Worm (Caenorhabditis elegans) whole organism, L1 larva: Measurements from ENCODE around the gene nars-2.

Source experiments
- C34B4.2 ChIP-seq: sonication (generic microtip); optimal IDR thresholded peaks from 2 replicates; lab custom pipeline; 2017; ENCODE audit warnings: mild to moderate bottlenecking, missing genetic modification characterization, missing compliant biosample characterization
- F16B12.6 ChIP-seq: fragments of 150-350 bp; optimal IDR thresholded peaks from 2 replicates; lab custom pipeline; 2014; ENCODE audit warnings: missing biosample characterization, missing genetic modification characterization
- aha-1 ChIP-seq: fragments of 150-350 bp; optimal IDR thresholded peaks from 2 replicates; lab custom pipeline; 2014; ENCODE audit warnings: missing biosample characterization, missing genetic modification characterization
- ceh-88 ChIP-seq: fragments of 200-800 bp; sonication (Bioruptor generic); IDR thresholded peaks from 2 replicates; pipeline ENCODE4 v1.3.6; 2022; ENCODE audit warnings: missing genetic modification characterization, missing compliant biosample characterization
- ceh-90 ChIP-seq: sonication (generic microtip); optimal IDR thresholded peaks from 2 replicates; lab custom pipeline; 2016; ENCODE audit warnings: missing genetic modification characterization, missing compliant biosample characterization
- ces-1 ChIP-seq: fragments of 150-350 bp; optimal IDR thresholded peaks from 2 replicates; lab custom pipeline; 2014; ENCODE audit warnings: missing biosample characterization, missing genetic modification reagents, missing genetic modification characterization
- dpl-1 ChIP-seq, 3 experiments: fragments of 150-350 bp in 2 of 3; sonication (generic microtip) in 1 of 3; optimal IDR thresholded peaks; 2 replicates each; lab custom pipeline; 2014 to 2017; ENCODE audit warnings: missing biosample characterization in 3 of 3, missing genetic modification characterization in 3 of 3, missing genetic modification reagents in 3 of 3
- dsc-1 ChIP-seq: sonication (generic microtip); optimal IDR thresholded peaks from 2 replicates; lab custom pipeline; 2016; ENCODE audit warnings: mild to moderate bottlenecking, missing genetic modification characterization, missing compliant biosample characterization
- efl-1 ChIP-seq, 4 experiments: fragments of 150-350 bp; optimal IDR thresholded peaks in 3 of 4; peaks in 1 of 4; 1 replicate in 1 of 4; 2 replicates in 3 of 4; lab custom pipeline; 2014; ENCODE audit warnings: missing biosample characterization in 2 of 4, missing genetic modification characterization in 2 of 4, missing genetic modification reagents in 2 of 4
- egl-13 ChIP-seq: sonication (generic microtip); optimal IDR thresholded peaks from 2 replicates; lab custom pipeline; 2016; ENCODE audit warnings: missing genotype, missing genetic modification reagents, missing genetic modification characterization, missing compliant biosample characterization
- egl-27 ChIP-seq, 2 experiments: fragments of 150-350 bp in 1 of 2; sonication (generic microtip); optimal IDR thresholded peaks; 3 replicates each; lab custom pipeline; 2017 to 2018; ENCODE audit warnings: missing biosample characterization in 2 of 2, missing genetic modification characterization in 2 of 2, missing genetic modification reagents in 2 of 2
- elt-2 ChIP-seq: sonication (generic microtip); optimal IDR thresholded peaks from 2 replicates; lab custom pipeline; 2016; ENCODE audit warnings: missing genetic modification characterization, mild to moderate bottlenecking, inconsistent platforms, missing compliant biosample characterization, missing genetic modification reagents
- elt-3 ChIP-seq, 6 experiments: fragments of 150-350 bp in 1 of 6; sonication (generic microtip); optimal IDR thresholded peaks; 2 replicates each; lab custom pipeline; 2017 to 2018; ENCODE audit warnings: missing biosample characterization in 6 of 6, missing genetic modification characterization in 6 of 6, inconsistent platforms in 1 of 6
- fkh-4 ChIP-seq: sonication (generic microtip); optimal IDR thresholded peaks from 2 replicates; lab custom pipeline; 2016; ENCODE audit warnings: missing compliant biosample characterization, missing genetic modification characterization, borderline replicate concordance
- fkh-8 ChIP-seq: sonication (generic microtip); optimal IDR thresholded peaks from 2 replicates; lab custom pipeline; 2016; ENCODE audit warnings: mild to moderate bottlenecking, missing genetic modification characterization, missing compliant biosample characterization
- fos-1 ChIP-seq: fragments of 150-350 bp; optimal IDR thresholded peaks from 2 replicates; lab custom pipeline; 2014; ENCODE audit warnings: missing biosample characterization, missing genetic modification characterization
- hlh-17 ChIP-seq: fragments of 200-800 bp; sonication (Bioruptor generic); optimal IDR thresholded peaks from 2 replicates; lab custom pipeline; 2018; ENCODE audit warnings: missing genetic modification characterization, mild to moderate bottlenecking, missing compliant biosample characterization, moderate library complexity, borderline replicate concordance
- hpl-2 ChIP-seq: fragments of 150-350 bp; optimal IDR thresholded peaks from 2 replicates; lab custom pipeline; 2014; ENCODE audit warnings: missing biosample characterization, missing genetic modification reagents, missing genetic modification characterization
- lin-13 ChIP-seq: fragments of 150-350 bp; optimal IDR thresholded peaks from 2 replicates; lab custom pipeline; 2014; ENCODE audit warnings: missing biosample characterization, missing genetic modification reagents, missing genetic modification characterization
- lin-14 ChIP-seq: fragments of 200-800 bp; sonication (Bioruptor generic); optimal IDR thresholded peaks from 2 replicates; lab custom pipeline; 2018; ENCODE audit warnings: mild to moderate bottlenecking, missing genetic modification characterization, moderate library complexity, missing compliant biosample characterization
- lin-35 ChIP-seq, 2 experiments: fragments of 150-350 bp; optimal IDR thresholded peaks; 2 replicates each; lab custom pipeline; 2014; ENCODE audit warnings: missing biosample characterization in 2 of 2, missing genetic modification characterization in 2 of 2, missing genetic modification reagents in 2 of 2
- lin-39 ChIP-seq: fragments of 150-350 bp; optimal IDR thresholded peaks from 2 replicates; lab custom pipeline; 2014; ENCODE audit warnings: missing biosample characterization, missing genetic modification reagents, missing genetic modification characterization
- lir-3 ChIP-seq: sonication (generic microtip); optimal IDR thresholded peaks from 2 replicates; lab custom pipeline; 2016; ENCODE audit warnings: mild to moderate bottlenecking, missing genetic modification characterization, moderate library complexity, missing compliant biosample characterization; ENCODE audit not compliant: poor library complexity
- mab-9 ChIP-seq: fragments of 200-800 bp; sonication (Bioruptor generic); IDR thresholded peaks from 2 replicates; pipeline ENCODE4 v1.3.6; 2022; ENCODE audit warnings: missing genetic modification reagents, missing genetic modification characterization, missing compliant biosample characterization
- mef-2 ChIP-seq: fragments of 150-350 bp; optimal IDR thresholded peaks from 2 replicates; lab custom pipeline; 2014; ENCODE audit warnings: missing biosample characterization, missing genetic modification characterization
- mep-1 ChIP-seq: fragments of 150-350 bp; optimal IDR thresholded peaks from 2 replicates; lab custom pipeline; 2014; ENCODE audit warnings: missing biosample characterization, missing genetic modification characterization
- nhr-11 ChIP-seq: fragments of 150-350 bp; optimal IDR thresholded peaks from 2 replicates; lab custom pipeline; 2014; ENCODE audit warnings: missing biosample characterization, missing genetic modification characterization
- nhr-19 ChIP-seq: fragments of 200-800 bp; sonication (Bioruptor generic); conservative IDR thresholded peaks from 2 replicates; pipeline ENCODE4 v1.3.6; 2022; ENCODE audit warnings: missing genetic modification characterization, missing compliant biosample characterization
- nhr-28 ChIP-seq: fragments of 150-350 bp; optimal IDR thresholded peaks from 2 replicates; lab custom pipeline; 2014; ENCODE audit warnings: missing biosample characterization, missing genetic modification characterization
- nhr-47 ChIP-seq: sonication (generic microtip); optimal IDR thresholded peaks from 2 replicates; lab custom pipeline; 2016; ENCODE audit warnings: mild to moderate bottlenecking, missing genetic modification characterization, moderate library complexity, missing compliant biosample characterization
- nhr-77 ChIP-seq: fragments of 150-350 bp; optimal IDR thresholded peaks from 2 replicates; lab custom pipeline; 2014; ENCODE audit warnings: missing biosample characterization, missing genetic modification characterization
- nhr-84 ChIP-seq: sonication (generic microtip); optimal IDR thresholded peaks from 2 replicates; lab custom pipeline; 2017; ENCODE audit warnings: missing biosample characterization, missing genetic modification characterization
- nhr-85 ChIP-seq: sonication (generic microtip); peaks from one replicate; lab custom pipeline; 2016; ENCODE audit warnings: missing genetic modification characterization, inconsistent platforms, missing compliant biosample characterization
- nhr-90 ChIP-seq: sonication (generic microtip); optimal IDR thresholded peaks from 2 replicates; lab custom pipeline; 2016; ENCODE audit warnings: mild to moderate bottlenecking, missing genetic modification characterization, missing compliant biosample characterization; ENCODE audit not compliant: poor library complexity
- pax-3 ChIP-seq: fragments of 200-800 bp; sonication (Bioruptor generic); optimal IDR thresholded peaks from 2 replicates; lab custom pipeline; 2018; ENCODE audit warnings: mild to moderate bottlenecking, missing genetic modification characterization, moderate library complexity, missing compliant biosample characterization
- rnt-1 ChIP-seq: sonication (generic microtip); optimal IDR thresholded peaks from 2 replicates; lab custom pipeline; 2016; ENCODE audit warnings: mild to moderate bottlenecking, missing genetic modification characterization, moderate library complexity, missing compliant biosample characterization
- skn-1 ChIP-seq: fragments of 150-350 bp; optimal IDR thresholded peaks from 2 replicates; lab custom pipeline; 2014; ENCODE audit warnings: missing biosample characterization, missing genetic modification characterization
- sox-4 ChIP-seq: sonication (generic microtip); optimal IDR thresholded peaks from 2 replicates; lab custom pipeline; 2016; ENCODE audit warnings: missing genetic modification characterization, missing compliant biosample characterization
- sptf-1 ChIP-seq: fragments of 150-350 bp; optimal IDR thresholded peaks from 2 replicates; lab custom pipeline; 2014; ENCODE audit warnings: missing biosample characterization, missing genetic modification characterization
- swsn-7 ChIP-seq: sonication (generic microtip); optimal IDR thresholded peaks from 2 replicates; lab custom pipeline; 2016; ENCODE audit warnings: missing genetic modification characterization, missing compliant biosample characterization
- vab-15 ChIP-seq: sonication (generic microtip); optimal IDR thresholded peaks from 2 replicates; lab custom pipeline; 2017; ENCODE audit warnings: missing genotype, mild to moderate bottlenecking, missing genetic modification characterization, missing compliant biosample characterization
- xbp-1 ChIP-seq: sonication (generic microtip); optimal IDR thresholded peaks from 2 replicates; lab custom pipeline; 2016; ENCODE audit warnings: missing genetic modification characterization, missing compliant biosample characterization
- zag-1 ChIP-seq: fragments of 150-350 bp; optimal IDR thresholded peaks from 2 replicates; lab custom pipeline; 2014; ENCODE audit warnings: missing biosample characterization, missing genetic modification characterization

The nars-2 gene

DNA sequence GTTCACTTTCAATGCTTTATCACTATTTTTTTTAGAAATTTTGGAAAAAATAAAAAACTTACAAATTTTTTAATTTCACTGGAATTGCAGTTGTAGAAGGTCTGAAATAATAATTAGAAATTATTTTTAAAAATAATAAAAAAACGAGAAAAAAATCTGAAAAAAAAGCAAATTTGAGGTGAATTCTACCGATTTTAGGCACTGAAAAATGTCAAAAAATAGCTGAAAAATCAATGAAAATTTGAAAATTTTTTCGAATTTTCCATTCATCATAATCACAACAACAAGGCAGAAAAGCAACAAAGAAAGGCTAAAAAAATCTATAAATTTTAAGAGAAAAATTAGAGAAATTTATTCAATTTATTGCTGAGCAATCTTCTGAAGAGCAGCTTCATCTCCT, at the start of gene nars-2:
TSS of gene nars-2 (minus strand) at position 101 of the 400 bp plus-strand sequence.
- TF ChIP-seq ces-1 (GFP tag; lab: Kevin White, UChicago) (no peak), fkh-8 (tag; lab: Kevin White, UChicago) (no peak), hpl-2 (GFP tag; lab: Kevin White, UChicago) (no peak), lin-39 (tag; lab: Kevin White, UChicago) (no peak), nhr-11 (tag; lab: Kevin White, UChicago) (no peak), nhr-84 (no peak), rnt-1 (tag; lab: Kevin White, UChicago) (no peak), lin-35 (GFP tag; optimal IDR thresholded peaks at IDR 0.05; lab: Kevin White, UChicago) (no peak), nhr-90 (tag; lab: Kevin White, UChicago) (no peak), aha-1 (no peak), fkh-4 (tag; lab: Kevin White, UChicago) (no peak)

- TF ChIP-seq sox-4 (tag; lab: Kevin White, UChicago) (no peak), efl-1 (optimal IDR thresholded peaks at IDR 0.05; lab: Kevin White, UChicago) (no peak), efl-1 (GFP tag; optimal IDR thresholded peaks at IDR 0.05 in 1 of 2; lab: Kevin White, UChicago) (peak in 1 of 2 experiments; percentile 71)
- TF ChIP-seq, all 84 proteins: peak for 1
Measured at ce11 chrIII:11548070-11548469, 47.5 kb upstream of the nars-2 start, which contains the start of gene Y66D12A.13. Gene Y66D12A.13, plus strand, starts transcription at chrIII:11548370.

- TF ChIP-seq nhr-85 (tag; lab: Kevin White, UChicago): no peak
- no peak for TF ChIP-seq pax-3 (tag; lab: Kevin White, UChicago)
- no peak for TF ChIP-seq F16B12.6 (tag; lab: Kevin White, UChicago)
- TF ChIP-seq fkh-4 (tag; lab: Kevin White, UChicago): no peak
- TF ChIP-seq C34B4.2 (tag; lab: Kevin White, UChicago): no peak
- no peak for TF ChIP-seq egl-13 (tag; lab: Kevin White, UChicago)
- TF ChIP-seq vab-15: no peak
- TF ChIP-seq xbp-1 (tag; lab: Kevin White, UChicago): no peak
- TF ChIP-seq zag-1 (tag; lab: Kevin White, UChicago): no peak
- TF ChIP-seq nhr-84: no peak
- no peak for TF ChIP-seq mep-1 (tag; lab: Kevin White, UChicago)
- TF ChIP-seq hpl-2 (GFP tag; lab: Kevin White, UChicago): no peak
- TF ChIP-seq dsc-1: no peak
- no peak for TF ChIP-seq egl-27 (tag; optimal IDR thresholded peaks at IDR 0.05; lab: Kevin White, UChicago)
- TF ChIP-seq nhr-19: no peak
Measured at ce11 chrIII:11544947-11545346, 44.4 kb upstream of the nars-2 start.

DNA sequence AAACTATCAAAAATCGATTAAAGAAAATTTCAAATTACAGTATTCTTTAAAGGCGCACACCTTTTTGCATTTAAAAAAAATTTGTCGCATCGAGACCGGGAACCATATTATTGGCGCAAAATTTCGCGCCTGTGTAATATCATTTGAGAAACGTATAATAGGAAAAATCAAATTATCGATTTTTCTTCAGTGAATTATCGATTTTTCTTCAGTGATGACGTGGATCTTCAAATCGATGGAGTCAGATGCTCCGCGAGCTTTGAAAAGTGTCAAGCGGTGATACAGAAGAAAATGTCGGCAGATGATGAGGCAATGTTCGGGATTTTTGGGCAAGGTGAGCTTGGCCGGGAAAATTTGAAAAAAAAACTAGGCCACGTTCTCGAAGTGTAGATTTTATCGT, 34.9 kb upstream of the nars-2 start:
- TF ChIP-seq mab-9 (GFP tag; lab: Robert Waterston, UW): no peak
- TF ChIP-seq lin-14 (GFP tag; lab: Kevin White, UChicago): no peak
- no peak for TF ChIP-seq swsn-7 (tag; lab: Kevin White, UChicago)
- no peak for TF ChIP-seq nhr-77 (tag; lab: Kevin White, UChicago)
- no peak for TF ChIP-seq nhr-47 (tag; lab: Kevin White, UChicago)
- no peak for TF ChIP-seq egl-13 (tag; lab: Kevin White, UChicago)
- no peak for TF ChIP-seq skn-1 (tag; lab: Kevin White, UChicago)
- no peak for TF ChIP-seq sptf-1 (tag; lab: Kevin White, UChicago)
- TF ChIP-seq fos-1 (tag; lab: Kevin White, UChicago): no peak

- no peak for TF ChIP-seq lir-3 (tag; lab: Kevin White, UChicago)
- TF ChIP-seq fos-1 (tag; lab: Kevin White, UChicago): no peak
- TF ChIP-seq elt-2 (tag; lab: Kevin White, UChicago): no peak
- TF ChIP-seq C34B4.2 (tag; lab: Kevin White, UChicago): no peak
- TF ChIP-seq nhr-19: no peak
- no peak for TF ChIP-seq dpl-1 (GFP tag; optimal IDR thresholded peaks at IDR 0.05; lab: Kevin White, UChicago)
- no peak for TF ChIP-seq lin-13 (GFP tag; lab: Kevin White, UChicago)
- no peak for TF ChIP-seq elt-3 (tag; optimal IDR thresholded peaks at IDR 0.05; lab: Kevin White, UChicago)
- TF ChIP-seq ceh-88 (GFP tag; lab: Robert Waterston, UW): no peak
- TF ChIP-seq egl-27 (tag; optimal IDR thresholded peaks at IDR 0.05; lab: Kevin White, UChicago): no peak
- TF ChIP-seq ceh-90 (tag; lab: Kevin White, UChicago): no peak
- TF ChIP-seq lin-35 (GFP tag; optimal IDR thresholded peaks at IDR 0.05; lab: Kevin White, UChicago): no peak
- TF ChIP-seq F16B12.6 (tag; lab: Kevin White, UChicago): no peak
- TF ChIP-seq egl-13 (tag; lab: Kevin White, UChicago): no peak
- TF ChIP-seq nhr-28 (tag; lab: Kevin White, UChicago): no peak
- no peak for TF ChIP-seq swsn-7 (tag; lab: Kevin White, UChicago)
- no peak for TF ChIP-seq hlh-17 (GFP tag; lab: Kevin White, UChicago)
- no peak for TF ChIP-seq mef-2 (tag; lab: Kevin White, UChicago)
Measured at ce11 chrIII:11534624-11535079, 34.1 kb upstream of the nars-2 start, which contains the start of gene nrps-1. Gene nrps-1, plus strand, starts transcription at chrIII:11534674.
